Worm (Caenorhabditis elegans) whole organism, L2 larva: ENCODE measurements around the gene M6.4.

Source experiments
- C34F6.9 ChIP-seq: fragments of 150-350 bp; optimal IDR thresholded peaks from 2 replicates; lab custom pipeline; 2014; ENCODE audit warnings: missing biosample characterization, missing genetic modification characterization
- F13H6.1 ChIP-seq: sonication (generic microtip); optimal IDR thresholded peaks from 2 replicates; lab custom pipeline; 2016; ENCODE audit warnings: missing genetic modification characterization, missing compliant biosample characterization
- R02D3.7 ChIP-seq: fragments of 150-350 bp; optimal IDR thresholded peaks from 2 replicates; lab custom pipeline; 2014; ENCODE audit warnings: missing biosample characterization, missing genetic modification characterization
- alr-1 ChIP-seq: fragments of 150-350 bp; optimal IDR thresholded peaks from 2 replicates; lab custom pipeline; 2014; ENCODE audit warnings: missing biosample characterization, missing genetic modification characterization
- aly-2 ChIP-seq: fragments of 150-350 bp; optimal IDR thresholded peaks from 2 replicates; lab custom pipeline; 2014; ENCODE audit warnings: missing biosample characterization, missing genetic modification characterization
- ama-1 ChIP-seq: fragments of 150-350 bp; optimal IDR thresholded peaks from 2 replicates; lab custom pipeline; 2018; ENCODE audit warnings: inconsistent platforms
- blmp-1 ChIP-seq: sonication (generic microtip); optimal IDR thresholded peaks from 2 replicates; lab custom pipeline; 2017; ENCODE audit warnings: missing genetic modification characterization, mild to moderate bottlenecking, missing compliant biosample characterization, antibody characterized with exemption, moderate library complexity; ENCODE audit not compliant: insufficient read depth
- ceh-16 ChIP-seq: fragments of 150-350 bp; optimal IDR thresholded peaks from 2 replicates; lab custom pipeline; 2014; ENCODE audit warnings: missing biosample characterization, missing genetic modification characterization
- ceh-82 ChIP-seq: fragments of 150-350 bp; optimal IDR thresholded peaks from 2 replicates; lab custom pipeline; 2014; ENCODE audit warnings: missing biosample characterization, missing genetic modification characterization
- egl-27 ChIP-seq: sonication (generic microtip); optimal IDR thresholded peaks from 3 replicates; lab custom pipeline; 2017; ENCODE audit warnings: missing biosample characterization, missing genetic modification reagents, missing genetic modification characterization
- elt-1 ChIP-seq: fragments of 150-350 bp; optimal IDR thresholded peaks from 2 replicates; lab custom pipeline; 2014; ENCODE audit warnings: missing biosample characterization, missing genetic modification characterization
- elt-3 ChIP-seq: sonication (generic microtip); optimal IDR thresholded peaks from 2 replicates; lab custom pipeline; 2017; ENCODE audit warnings: missing biosample characterization, missing genetic modification characterization
- fos-1 ChIP-seq: fragments of 150-350 bp; optimal IDR thresholded peaks from 2 replicates; lab custom pipeline; 2014; ENCODE audit warnings: missing biosample characterization, missing genetic modification characterization
- lin-13 ChIP-seq: fragments of 150-350 bp; optimal IDR thresholded peaks from 2 replicates; lab custom pipeline; 2014; ENCODE audit warnings: missing biosample characterization, missing genetic modification reagents, missing genetic modification characterization
- lin-39 ChIP-seq: fragments of 150-350 bp; optimal IDR thresholded peaks from 2 replicates; lab custom pipeline; 2014; ENCODE audit warnings: missing biosample characterization, missing genetic modification reagents, missing genetic modification characterization
- lsy-2 ChIP-seq, 2 experiments: fragments of 150-350 bp in 1 of 2; sonication (generic microtip) in 1 of 2; optimal IDR thresholded peaks; 2 replicates each; lab custom pipeline; 2014 to 2017; ENCODE audit warnings: missing biosample characterization in 2 of 2, missing genetic modification characterization in 2 of 2
- mab-5 ChIP-seq: fragments of 150-350 bp; optimal IDR thresholded peaks from 2 replicates; lab custom pipeline; 2014; ENCODE audit warnings: missing biosample characterization, missing genetic modification characterization
- mbf-1 ChIP-seq: sonication (generic microtip); optimal IDR thresholded peaks from 2 replicates; lab custom pipeline; 2017; ENCODE audit warnings: missing biosample characterization, missing genetic modification characterization
- mdl-1 ChIP-seq, 2 experiments: fragments of 150-350 bp in 1 of 2; sonication (generic microtip) in 1 of 2; optimal IDR thresholded peaks; 2 replicates each; lab custom pipeline; 2017; ENCODE audit warnings: missing biosample characterization in 2 of 2, missing genetic modification characterization in 2 of 2
- nhr-11 ChIP-seq: fragments of 150-350 bp; optimal IDR thresholded peaks from 2 replicates; lab custom pipeline; 2014; ENCODE audit warnings: missing biosample characterization, missing genetic modification characterization
- nhr-129 ChIP-seq: fragments of 150-350 bp; optimal IDR thresholded peaks from 2 replicates; lab custom pipeline; 2014; ENCODE audit warnings: missing biosample characterization, missing genetic modification characterization
- nhr-21 ChIP-seq: fragments of 150-350 bp; optimal IDR thresholded peaks from 2 replicates; lab custom pipeline; 2014; ENCODE audit warnings: missing biosample characterization, missing genetic modification characterization
- nhr-237 ChIP-seq: fragments of 150-350 bp; optimal IDR thresholded peaks from 2 replicates; lab custom pipeline; 2014; ENCODE audit warnings: missing biosample characterization, missing genetic modification characterization
- nhr-25 ChIP-seq: fragments of 150-350 bp; sonication (generic microtip); optimal IDR thresholded peaks from 3 replicates; lab custom pipeline; 2014; ENCODE audit warnings: missing biosample characterization, missing genetic modification characterization
- peb-1 ChIP-seq: fragments of 150-350 bp; optimal IDR thresholded peaks from 2 replicates; lab custom pipeline; 2014; ENCODE audit warnings: missing biosample characterization, missing genetic modification characterization
- sem-4 ChIP-seq: fragments of 150-350 bp; optimal IDR thresholded peaks from 2 replicates; lab custom pipeline; 2014; ENCODE audit warnings: missing biosample characterization, missing genetic modification reagents, missing genetic modification characterization
- skn-1 ChIP-seq: sonication (generic microtip); optimal IDR thresholded peaks from 2 replicates; lab custom pipeline; 2017; ENCODE audit warnings: missing biosample characterization, missing genetic modification characterization
- sma-3 ChIP-seq: sonication (generic microtip); optimal IDR thresholded peaks from 2 replicates; lab custom pipeline; 2016; ENCODE audit warnings: missing genetic modification reagents, missing genetic modification characterization, missing compliant biosample characterization
- sma-9 ChIP-seq, 2 experiments: fragments of 150-350 bp in 1 of 2; sonication (generic microtip) in 1 of 2; optimal IDR thresholded peaks; 2 replicates each; lab custom pipeline; 2014 to 2016; ENCODE audit warnings: missing genetic modification characterization in 2 of 2, mild to moderate bottlenecking in 1 of 2, missing biosample characterization in 1 of 2, missing compliant biosample characterization in 1 of 2, missing genetic modification reagents in 1 of 2, moderate library complexity in 1 of 2
- snpc-4 ChIP-seq: fragments of 150-350 bp; optimal IDR thresholded peaks from 2 replicates; lab custom pipeline; 2014; ENCODE audit warnings: missing biosample characterization, missing genetic modification characterization
- unc-39 ChIP-seq: fragments of 150-350 bp; optimal IDR thresholded peaks from 2 replicates; lab custom pipeline; 2014; ENCODE audit warnings: missing biosample characterization, missing genetic modification characterization
- unc-55 ChIP-seq: fragments of 150-350 bp; sonication (generic microtip); optimal IDR thresholded peaks from 3 replicates; lab custom pipeline; 2014; ENCODE audit warnings: missing biosample characterization, missing genetic modification reagents, missing genetic modification characterization
- unc-62 ChIP-seq: fragments of 150-350 bp; optimal IDR thresholded peaks from 2 replicates; lab custom pipeline; 2014; ENCODE audit warnings: missing biosample characterization, missing genetic modification reagents, missing genetic modification characterization
- ztf-1 ChIP-seq: fragments of 200-800 bp; sonication (Bioruptor generic); conservative IDR thresholded peaks from 2 replicates; pipeline ENCODE4 v1.3.6; 2022; ENCODE audit warnings: missing genetic modification characterization, missing compliant biosample characterization
- ztf-11 ChIP-seq: sonication (generic microtip); optimal IDR thresholded peaks from 2 replicates; lab custom pipeline; 2017; ENCODE audit warnings: missing biosample characterization, missing genetic modification characterization
- ztf-4 ChIP-seq: fragments of 150-350 bp; optimal IDR thresholded peaks from 2 replicates; lab custom pipeline; 2014; ENCODE audit warnings: missing biosample characterization, missing genetic modification characterization

The M6.4 gene

DNA sequence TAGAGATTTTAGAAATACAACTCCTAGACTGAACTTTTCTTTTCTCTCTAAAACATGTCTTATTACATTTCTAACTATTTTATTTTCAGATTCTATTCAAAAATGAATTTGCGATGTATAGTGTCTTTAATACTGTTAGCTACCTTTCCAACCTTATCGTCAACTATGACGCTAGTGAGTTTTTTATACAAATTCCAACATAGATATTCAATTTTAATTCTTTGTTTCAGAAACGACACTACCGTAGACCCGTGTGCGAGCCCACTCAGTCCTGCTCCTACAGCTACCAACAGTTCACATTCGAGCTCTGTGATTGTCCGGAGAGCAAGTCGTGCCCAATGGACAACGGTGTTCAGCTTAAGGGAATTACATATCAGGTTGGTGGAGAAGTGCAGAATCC, at the start of gene M6.4:
Gene M6.4, plus strand, starts transcription at position 55 of the 400 bp plus-strand sequence.
- no peak for TF ChIP-seq sma-9 (GFP tag; optimal IDR thresholded peaks at IDR 0.05; lab: Kevin White, UChicago)
- no peak for TF ChIP-seq sma-9 (tag; optimal IDR thresholded peaks at IDR 0.05; lab: Kevin White, UChicago)
- no peak for TF ChIP-seq unc-39 (tag; lab: Kevin White, UChicago)
- no peak for TF ChIP-seq nhr-21 (tag; lab: Kevin White, UChicago)
- no peak for TF ChIP-seq ama-1 (lab: Kevin White, UChicago)
- TF ChIP-seq nhr-25 (tag; lab: Kevin White, UChicago): no peak
- no peak for TF ChIP-seq ztf-4 (tag; lab: Kevin White, UChicago)
- TF ChIP-seq nhr-129 (tag; lab: Kevin White, UChicago): no peak
- TF ChIP-seq elt-3 (tag; lab: Kevin White, UChicago): no peak
- no peak for TF ChIP-seq lsy-2 (tag; optimal IDR thresholded peaks at IDR 0.05; lab: Kevin White, UChicago)
- no peak for TF ChIP-seq nhr-11 (tag; lab: Kevin White, UChicago)
- no peak for TF ChIP-seq ceh-82
- no peak for TF ChIP-seq elt-1 (tag; lab: Kevin White, UChicago)
- no peak for TF ChIP-seq nhr-237
- no peak for TF ChIP-seq blmp-1 (tag; lab: Kevin White, UChicago)
- TF ChIP-seq mdl-1 (tag; optimal IDR thresholded peaks at IDR 0.05; lab: Kevin White, UChicago): no peak

DNA sequence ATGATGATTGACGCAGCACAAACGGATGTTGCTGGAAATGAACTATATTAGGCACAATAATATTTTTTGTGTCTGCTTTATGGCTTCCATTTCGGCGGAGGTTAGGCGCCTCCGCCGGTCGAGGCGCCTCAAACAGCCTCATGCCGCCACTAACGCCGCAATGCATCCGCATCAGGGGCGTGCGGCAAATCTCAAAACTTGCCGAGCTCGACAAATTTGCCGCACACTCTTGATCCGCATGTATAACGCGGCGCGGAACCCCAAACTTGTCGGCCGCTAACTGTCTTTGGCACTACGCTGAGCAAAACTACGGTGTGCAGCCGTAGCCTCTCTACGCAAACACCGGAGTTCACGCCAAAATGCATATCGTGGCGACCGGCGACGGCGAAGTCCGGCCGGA, 47.2 kb upstream of the M6.4 start:
- TF ChIP-seq nhr-21 (tag; lab: Kevin White, UChicago): no peak
- no peak for TF ChIP-seq C34F6.9 (tag; lab: Kevin White, UChicago)
- no peak for TF ChIP-seq alr-1 (tag; lab: Kevin White, UChicago)
- no peak for TF ChIP-seq snpc-4 (tag; lab: Kevin White, UChicago)
- TF ChIP-seq sma-3: no peak
- no peak for TF ChIP-seq ztf-4 (tag; lab: Kevin White, UChicago)
- TF ChIP-seq fos-1: no peak
- no peak for TF ChIP-seq peb-1 (tag; lab: Kevin White, UChicago)
- TF ChIP-seq elt-1 (tag; lab: Kevin White, UChicago): no peak
- no peak for TF ChIP-seq egl-27 (tag; lab: Kevin White, UChicago)
- no peak for TF ChIP-seq ztf-1
- no peak for TF ChIP-seq unc-62 (GFP tag; lab: Kevin White, UChicago)
- TF ChIP-seq blmp-1 (tag; lab: Kevin White, UChicago): no peak
- TF ChIP-seq R02D3.7: no peak
- no peak for TF ChIP-seq aly-2

DNA sequence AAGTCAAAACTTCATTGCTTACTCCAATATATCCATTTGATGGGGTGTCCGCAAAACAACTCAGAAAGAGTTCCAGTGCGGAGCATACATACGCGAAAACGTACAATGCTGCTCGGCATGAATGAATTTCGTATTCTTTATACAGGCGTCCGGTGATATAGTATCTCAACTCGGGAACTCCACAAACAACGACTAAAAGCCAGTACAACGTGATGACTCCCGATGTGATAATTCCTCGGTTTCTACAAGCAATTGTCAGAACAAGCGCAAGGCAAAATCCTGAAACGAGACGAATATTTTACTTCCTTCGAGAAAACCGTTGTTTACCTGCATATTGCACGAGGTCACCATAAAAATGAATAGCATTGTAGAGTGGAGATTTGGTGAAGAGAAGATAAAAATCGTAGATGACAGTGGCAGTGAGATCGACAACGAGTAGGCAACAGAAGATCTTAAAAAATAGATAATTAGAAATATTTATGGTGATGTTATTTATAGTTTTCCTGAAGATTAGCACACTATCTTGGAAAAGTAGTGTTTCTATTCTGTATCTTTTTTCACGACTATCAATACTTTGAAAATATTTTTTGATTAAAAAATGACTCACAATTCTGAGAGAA, 43.3 kb upstream of the M6.4 start:
- TF ChIP-seq ztf-11 (tag; lab: Kevin White, UChicago) (no peak), elt-1 (tag; lab: Kevin White, UChicago) (peak; percentile 41), ceh-16 (tag; lab: Kevin White, UChicago) (peak; percentile 11), nhr-25 (tag; lab: Kevin White, UChicago) (peak; percentile 11), unc-62 (GFP tag; lab: Kevin White, UChicago) (no peak), sma-3 (no peak)

DNA sequence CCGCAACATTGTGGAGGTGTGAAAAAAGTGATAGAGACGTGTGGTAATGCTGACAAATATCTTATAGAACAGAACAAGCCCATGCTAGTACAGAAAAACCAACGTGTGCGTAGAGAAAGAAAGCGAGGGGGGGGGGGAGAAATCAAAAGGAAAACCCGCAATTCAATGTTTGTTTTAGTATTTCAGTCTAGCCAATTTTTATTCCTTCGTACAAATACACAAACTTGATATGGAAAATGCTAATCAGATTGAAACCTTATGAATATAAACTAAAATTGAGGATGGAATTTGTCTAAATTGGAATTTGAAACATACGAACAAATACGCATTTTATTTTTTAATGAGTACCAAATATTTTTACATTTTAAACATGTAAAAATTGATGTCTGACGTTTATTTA, 41.2 kb upstream of the M6.4 start, which contains the start of gene mrp-1:
Gene mrp-1, minus strand, starts transcription at position 101 of the 400 bp plus-strand sequence.
- TF ChIP-seq nhr-25 (tag; lab: Kevin White, UChicago): no peak
- no peak for TF ChIP-seq aly-2
- TF ChIP-seq ama-1 (lab: Kevin White, UChicago): no peak
- TF ChIP-seq skn-1 (tag; lab: Kevin White, UChicago): no peak
- TF ChIP-seq ztf-1: no peak
- no peak for TF ChIP-seq C34F6.9 (tag; lab: Kevin White, UChicago)

DNA sequence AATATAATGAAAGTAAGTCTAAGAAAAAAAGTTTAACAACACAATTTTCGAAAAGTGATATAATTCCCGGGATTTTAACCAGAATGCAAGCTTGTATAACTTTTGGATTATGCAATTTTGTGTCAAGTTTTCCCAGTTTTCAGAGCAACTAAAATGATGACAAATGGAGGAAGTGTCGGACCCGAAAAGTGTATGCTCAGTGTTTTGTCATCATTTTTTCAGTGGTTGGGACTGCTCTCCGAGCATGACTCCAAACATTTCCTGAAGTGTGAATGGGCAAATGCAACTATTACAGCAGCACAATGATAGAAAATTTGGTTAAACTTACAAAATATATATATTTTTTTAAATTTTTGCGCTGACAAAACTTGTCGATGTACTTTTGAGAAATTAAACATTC, 37.9 kb upstream of the M6.4 start:
- TF ChIP-seq nhr-237 (no peak), nhr-129 (tag; lab: Kevin White, UChicago) (no peak), mab-5 (tag; lab: Kevin White, UChicago) (no peak), blmp-1 (tag; lab: Kevin White, UChicago) (no peak), ceh-16 (tag; lab: Kevin White, UChicago) (no peak), unc-55 (GFP tag; lab: Kevin White, UChicago) (no peak), mbf-1 (no peak), snpc-4 (tag; lab: Kevin White, UChicago) (no peak), F13H6.1 (no peak), nhr-21 (tag; lab: Kevin White, UChicago) (no peak), lin-13 (GFP tag; lab: Kevin White, UChicago) (no peak), lin-39 (no peak), ama-1 (lab: Kevin White, UChicago) (no peak), nhr-25 (tag; lab: Kevin White, UChicago) (no peak), sem-4 (tag; lab: Kevin White, UChicago) (no peak), aly-2 (no peak), skn-1 (tag; lab: Kevin White, UChicago) (no peak)
